Fruit fly (Drosophila melanogaster) whole organism, embryonic: Measurements from ENCODE around the gene Pde11.

Experiments used
- Doc3 ChIP-seq: fragments of 200-800 bp; sonication (Bioruptor generic); IDR thresholded peaks from 3 replicates; pipeline ENCODE4 v1.3.6; 2022; ENCODE audit warnings: missing biosample characterization, missing genetic modification characterization; ENCODE audit not compliant: partially characterized antibody
- Hsf ChIP-seq: fragments of 200-800 bp; sonication (Bioruptor generic); optimal IDR thresholded peaks from 3 replicates; lab custom pipeline; 2016; ENCODE audit warnings: missing biosample characterization, missing genetic modification characterization
- dmrt99B ChIP-seq: fragments of 200-800 bp; sonication (Bioruptor generic); optimal IDR thresholded peaks from 2 replicates; lab custom pipeline; 2018; ENCODE audit warnings: missing biosample characterization, mild to moderate bottlenecking, missing genetic modification characterization, moderate library complexity
- dysf ChIP-seq: fragments of 200-800 bp; sonication (Bioruptor generic); IDR thresholded peaks from 3 replicates; pipeline ENCODE4 v1.3.6; 2022; ENCODE audit warnings: missing biosample characterization, missing genetic modification characterization
- rib ChIP-seq: fragments of 200-800 bp; sonication (Bioruptor generic); IDR thresholded peaks from 2 replicates; pipeline ENCODE4 v1.3.6; 2022; ENCODE audit warnings: missing biosample characterization, missing genetic modification characterization
- sna ChIP-seq: fragments of 200-800 bp; sonication (Bioruptor generic); IDR thresholded peaks from 2 replicates; pipeline ENCODE4 v1.3.6; 2022; ENCODE audit warnings: missing biosample characterization, missing genetic modification characterization; ENCODE audit not compliant: partially characterized antibody
- ttk ChIP-seq: fragments of 200-800 bp; sonication (Bioruptor generic); IDR thresholded peaks from 2 replicates; pipeline ENCODE4 v2.1.2; 2022; ENCODE audit warnings: missing biosample characterization, missing genetic modification characterization
- tup ChIP-seq: fragments of 200-800 bp; sonication (Bioruptor generic); optimal IDR thresholded peaks from 2 replicates; lab custom pipeline; 2016; ENCODE audit warnings: missing biosample characterization, mild to moderate bottlenecking, missing genetic modification characterization, moderate library complexity

DNA sequence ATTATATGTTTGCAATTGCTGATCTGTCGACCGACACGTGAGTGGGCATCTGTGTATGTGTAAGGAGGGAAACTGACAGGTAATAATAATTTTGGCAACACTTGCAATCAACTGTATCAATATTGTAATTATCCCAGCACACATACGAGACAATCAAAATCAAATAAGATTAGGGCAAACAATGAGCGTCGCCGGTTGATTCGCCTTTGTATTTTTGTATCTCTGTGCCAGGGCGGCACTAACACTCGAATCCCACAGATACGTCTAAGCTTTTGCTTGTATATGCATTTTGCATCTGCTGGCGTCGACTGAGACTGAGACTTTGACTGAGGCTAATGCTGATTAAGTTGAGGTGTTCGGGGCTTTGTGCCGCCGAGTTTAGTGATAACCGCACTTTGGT lies 81.0 kb downstream of the Pde11 start, which contains the start of gene Ugt301D1:
- TF ChIP-seq rib (GFP tag; lab: Robert Waterston, UW), result no peak
- no peak for TF ChIP-seq Doc3
- no peak for TF ChIP-seq sna (GFP tag; lab: Robert Waterston, UW)
- no peak for TF ChIP-seq ttk (GFP tag; lab: Robert Waterston, UW)
- no peak for TF ChIP-seq dmrt99B (tag; lab: Kevin White, UChicago)
- TF ChIP-seq Hsf (GFP tag; lab: Kevin White, UChicago), result no peak
- no peak for TF ChIP-seq dysf (GFP tag; lab: Robert Waterston, UW)
- no peak for TF ChIP-seq tup (GFP tag; lab: Kevin White, UChicago)
